Worm (Caenorhabditis elegans) whole organism, L4 larva: Measurements from ENCODE around the gene clec-217.

Experiments used
- ZK546.5 ChIP-seq, 2 experiments: sonication (generic microtip); optimal IDR thresholded peaks; 2 replicates each; lab custom pipeline; 2017; ENCODE audit warnings: missing biosample characterization in 2 of 2, missing genetic modification characterization in 2 of 2
- aly-2 ChIP-seq: sonication (generic microtip); optimal IDR thresholded peaks from 2 replicates; lab custom pipeline; 2018; ENCODE audit warnings: missing biosample characterization, missing genetic modification characterization
- ceh-82 ChIP-seq: sonication (generic microtip); optimal IDR thresholded peaks from 2 replicates; lab custom pipeline; 2017; ENCODE audit warnings: missing biosample characterization, missing genetic modification characterization
- lin-38 ChIP-seq: fragments of 200-800 bp; sonication (Bioruptor generic); IDR thresholded peaks from 2 replicates; pipeline ENCODE4 v1.3.6; 2022; ENCODE audit warnings: missing genetic modification reagents, missing genetic modification characterization, missing compliant biosample characterization
- skn-1 ChIP-seq: fragments of 150-350 bp; optimal IDR thresholded peaks from 2 replicates; lab custom pipeline; 2014; ENCODE audit warnings: missing biosample characterization, missing genetic modification characterization
- unc-62 ChIP-seq, 3 experiments: fragments of 150-350 bp in 1 of 3; sonication (generic microtip); optimal IDR thresholded peaks in 2 of 3; peaks in 1 of 3; 1 replicate in 1 of 3; 2 replicates in 2 of 3; lab custom pipeline; 2014 to 2017; ENCODE audit warnings: missing biosample characterization in 3 of 3, missing genetic modification characterization in 3 of 3, missing genetic modification reagents in 3 of 3, missing genotype in 1 of 3
- ztf-11 ChIP-seq: fragments of 150-350 bp; optimal IDR thresholded peaks from 2 replicates; lab custom pipeline; 2014; ENCODE audit warnings: missing biosample characterization, missing genetic modification characterization

DNA sequence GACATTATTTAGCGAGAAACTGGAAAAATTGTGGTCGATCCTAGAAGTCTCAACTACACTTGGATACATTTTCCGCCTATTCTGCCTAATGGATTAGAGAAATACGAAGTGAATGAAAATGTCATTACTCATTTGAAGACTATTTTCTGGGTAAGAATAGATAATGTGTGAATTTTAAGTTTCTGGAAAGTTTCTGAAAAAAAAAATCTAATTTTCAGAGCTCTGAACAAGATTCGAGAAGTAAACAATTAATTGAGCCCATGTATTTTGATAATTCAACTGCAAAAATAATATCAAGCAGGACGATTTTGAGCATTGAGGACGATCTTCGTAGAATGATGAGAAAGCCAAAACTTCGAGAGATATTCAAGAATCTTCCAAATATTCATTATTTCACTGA is 12.4 kb downstream of the clec-217 start:
- no peak for TF ChIP-seq skn-1 (tag; lab: Kevin White, UChicago)
- TF ChIP-seq ceh-82 (tag; lab: Kevin White, UChicago): no peak
- no peak for TF ChIP-seq ztf-11 (tag; lab: Kevin White, UChicago)
- TF ChIP-seq ZK546.5 (tag; optimal IDR thresholded peaks at IDR 0.05; lab: Kevin White, UChicago): no peak
- TF ChIP-seq lin-38 (GFP tag; lab: Robert Waterston, UW): no peak
- TF ChIP-seq unc-62 (GFP tag; optimal IDR thresholded peaks at IDR 0.05 in 1 of 2; lab: Kevin White, UChicago): peak in 1 of 2 experiments; percentile 81
- TF ChIP-seq unc-62 (tag; optimal IDR thresholded peaks at IDR 0.05; lab: Kevin White, UChicago): no peak
- TF ChIP-seq aly-2 (tag; lab: Kevin White, UChicago): no peak
